Worm (Caenorhabditis elegans): Measurements from ENCODE around the gene F43C1.7.

Gene F43C1.7

ce11 chrIII:4283175-4283574 is 40.8 kb upstream of the F43C1.7 start:
- TF ChIP-seq dpl-1 (GFP tag; optimal IDR thresholded peaks at IDR 0.05) (no peak), efl-1 (GFP tag; optimal IDR thresholded peaks at IDR 0.05) (no peak), nhr-179 (tag; optimal IDR thresholded peaks at IDR 0.05) (no peak), dpff-1 (tag; optimal IDR thresholded peaks at IDR 0.05) (no peak), T07F8.4 (tag; optimal IDR thresholded peaks at IDR 0.05) (no peak), somi-1 (GFP tag; optimal IDR thresholded peaks at IDR 0.05) (no peak), F39B2.1 (GFP tag; IDR thresholded peaks at IDR 0.05) (no peak), pbrm-1 (GFP tag; IDR thresholded peaks at IDR 0.05) (no peak), sptf-2 (GFP tag; optimal IDR thresholded peaks at IDR 0.05) (no peak), B0035.1 (tag; optimal IDR thresholded peaks at IDR 0.05) (no peak), zfh-2 (GFP tag; conservative IDR thresholded peaks at IDR 0.05) (no peak), ztf-25 (GFP tag; IDR thresholded peaks at IDR 0.05) (no peak), F55B11.4 (tag; optimal IDR thresholded peaks at IDR 0.05; ENCODE audit: borderline replicate concordance, insufficient read depth) (no peak), egrh-3 (GFP tag; IDR thresholded peaks at IDR 0.05) (no peak), egl-44 (GFP tag; IDR thresholded peaks at IDR 0.05) (no peak), snpc-1.3 (tag; optimal IDR thresholded peaks at IDR 0.05; ENCODE audit: insufficient read depth) (no peak)

- TF ChIP-seq aptf-2 (GFP tag; conservative IDR thresholded peaks at IDR 0.05) (0 out of 2 replicates have a peak, but pooled peaks have one; percentile 31), ceh-79 (tag; optimal IDR thresholded peaks at IDR 0.05) (no peak), ztf-22 (GFP tag; optimal IDR thresholded peaks at IDR 0.05) (peak; percentile 99), ceh-91 (GFP tag; IDR thresholded peaks at IDR 0.05) (0 out of 2 replicates have a peak, but pooled peaks have one; percentile 25), cebp-2 (GFP tag; IDR thresholded peaks at IDR 0.05) (0 out of 2 replicates have a peak, but pooled peaks have one; percentile 47), nhr-179 (tag; optimal IDR thresholded peaks at IDR 0.05) (no peak), attf-6 (GFP tag; IDR thresholded peaks at IDR 0.05) (no peak), chd-7 (tag; optimal IDR thresholded peaks at IDR 0.05) (peak; percentile 100), egrh-3 (GFP tag; IDR thresholded peaks at IDR 0.05) (peak; percentile 87), die-1 (tag; optimal IDR thresholded peaks at IDR 0.05) (peak; percentile 93), T07F8.4 (tag; optimal IDR thresholded peaks at IDR 0.05) (peak; percentile 13), ztf-28 (GFP tag; IDR thresholded peaks at IDR 0.05) (0 out of 2 replicates have a peak, but pooled peaks have one; percentile 11), Y53G8AR.9 (GFP tag; conservative IDR thresholded peaks at IDR 0.05) (peak; percentile 92), let-526 (GFP tag; IDR thresholded peaks at IDR 0.05) (peak; percentile 68), unc-62 (GFP tag; optimal IDR thresholded peaks at IDR 0.05) (peak; percentile 93), dox-1 (GFP tag; IDR thresholded peaks at IDR 0.05) (peak; percentile 95), Y56A3A.18 (GFP tag; IDR thresholded peaks at IDR 0.05) (peak; percentile 92), F22D6.2 (tag; optimal IDR thresholded peaks at IDR 0.05) (peak; percentile 96), ztf-3 (GFP tag; optimal IDR thresholded peaks at IDR 0.05) (peak; percentile 93), repo-1 (tag; optimal IDR thresholded peaks at IDR 0.05) (peak; percentile 94), nhr-80 (tag; optimal IDR thresholded peaks at IDR 0.05) (peak; percentile 98), madf-3 (GFP tag; IDR thresholded peaks at IDR 0.05) (peak; percentile 87), C17E4.6 (GFP tag; IDR thresholded peaks at IDR 0.05) (peak; percentile 52; the same call in 1 of the 2 replicates), lir-1 (GFP tag; conservative IDR thresholded peaks at IDR 0.05) (peak; percentile 59; the same call in 1 of the 2 replicates), pha-4 (tag; optimal IDR thresholded peaks at IDR 0.05) (peak; percentile 26), D2030.7 (GFP tag; IDR thresholded peaks at IDR 0.05) (no peak), let-607 (tag; optimal IDR thresholded peaks at IDR 0.05) (peak; percentile 93 to 95), B0035.1 (tag; optimal IDR thresholded peaks at IDR 0.05) (peak; percentile 89), nhr-90 (tag; optimal IDR thresholded peaks at IDR 0.05) (peak; percentile 89), hlh-26 (GFP tag; conservative IDR thresholded peaks at IDR 0.05) (no peak), cebp-1 (GFP tag; IDR thresholded peaks at IDR 0.05) (peak; percentile 80; the same call in 1 of the 2 replicates), cebp-1 (tag; optimal IDR thresholded peaks at IDR 0.05) (peak; percentile 98), lin-26 (GFP tag; IDR thresholded peaks at IDR 0.05) (peak; percentile 81), akir-1 (GFP tag; optimal IDR thresholded peaks at IDR 0.05) (peak; percentile 61)
Measured at ce11 chrIII:4281955-4282618, 39.7 kb upstream of the F43C1.7 start.
